Worm (Caenorhabditis elegans) whole organism, L4 larva: Measurements from ENCODE around the gene tag-120.

Experiments used
- ZK337.2 ChIP-seq: fragments of 200-800 bp; sonication (Bioruptor generic); IDR thresholded peaks from 2 replicates; pipeline ENCODE4 v1.3.6; 2022; ENCODE audit warnings: missing genetic modification reagents, missing genetic modification characterization, missing compliant biosample characterization
- lsy-2 ChIP-seq, 2 experiments: fragments of 150-350 bp in 1 of 2; sonication (generic microtip) in 1 of 2; optimal IDR thresholded peaks; 2 replicates each; lab custom pipeline; 2014 to 2017; ENCODE audit warnings: missing biosample characterization in 2 of 2, missing genetic modification characterization in 2 of 2
- mdl-1 ChIP-seq, 2 experiments: fragments of 150-350 bp in 1 of 2; sonication (generic microtip) in 1 of 2; optimal IDR thresholded peaks; 2 replicates each; lab custom pipeline; 2014 to 2017; ENCODE audit warnings: missing biosample characterization in 2 of 2, missing genetic modification characterization in 2 of 2
- nhr-237 ChIP-seq: sonication (generic microtip); optimal IDR thresholded peaks from 2 replicates; lab custom pipeline; 2017; ENCODE audit warnings: missing biosample characterization, missing genetic modification characterization
- ztf-7 ChIP-seq: fragments of 150-350 bp; optimal IDR thresholded peaks from 2 replicates; lab custom pipeline; 2014; ENCODE audit warnings: missing biosample characterization, missing genetic modification characterization

DNA sequence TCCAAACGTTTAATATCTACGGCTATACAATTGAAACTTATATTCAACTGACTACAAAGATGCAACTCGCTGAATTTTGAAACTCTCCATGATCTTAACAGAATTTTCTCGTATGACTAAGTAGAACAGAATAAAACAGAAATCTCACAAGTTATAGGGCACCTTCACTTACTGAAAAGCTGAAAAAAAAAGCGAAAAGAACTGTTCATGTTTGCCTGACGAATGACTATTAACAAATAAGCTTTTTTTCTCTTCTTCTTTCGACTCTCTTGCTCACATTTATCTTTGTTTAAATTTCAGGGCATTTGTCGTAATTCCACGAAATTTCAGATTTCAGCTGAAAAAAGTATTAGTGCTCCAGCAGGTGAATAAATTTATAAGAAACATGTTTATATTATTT is 6.9 kb downstream of the tag-120 start, which contains the start of gene xbx-6:
- TF ChIP-seq lsy-2 (tag; optimal IDR thresholded peaks at IDR 0.05; lab: Kevin White, UChicago) = no peak
- no peak for TF ChIP-seq nhr-237 (tag; lab: Kevin White, UChicago)
- TF ChIP-seq ZK337.2 (GFP tag; lab: Robert Waterston, UW) = no peak
- TF ChIP-seq ztf-7 = no peak
- no peak for TF ChIP-seq mdl-1 (tag; optimal IDR thresholded peaks at IDR 0.05; lab: Kevin White, UChicago)
